Worm (Caenorhabditis elegans) whole organism, early embryonic: ENCODE data around the gene mrps-18B.

Source experiments
- B0310.2 ChIP-seq: sonication (generic microtip); optimal IDR thresholded peaks from 2 replicates; lab custom pipeline; 2016; ENCODE audit warnings: mild to moderate bottlenecking, missing genetic modification characterization, missing compliant biosample characterization
- F13C5.2 ChIP-seq: sonication (generic microtip); optimal IDR thresholded peaks from 2 replicates; lab custom pipeline; 2017; ENCODE audit warnings: mild to moderate bottlenecking, missing genetic modification characterization, inconsistent platforms, missing compliant biosample characterization
- aly-1 ChIP-seq: sonication (generic microtip); optimal IDR thresholded peaks from 2 replicates; lab custom pipeline; 2016; ENCODE audit warnings: missing genetic modification characterization, missing compliant biosample characterization
- ama-1 ChIP-seq: fragments of 150-350 bp; optimal IDR thresholded peaks from 2 replicates; lab custom pipeline; 2014
- ceh-13 ChIP-seq: fragments of 200-800 bp; sonication (Bioruptor generic); optimal IDR thresholded peaks from 2 replicates; lab custom pipeline; 2018; ENCODE audit warnings: mild to moderate bottlenecking, missing genetic modification characterization, missing compliant biosample characterization
- ceh-36 ChIP-seq: sonication (generic microtip); optimal IDR thresholded peaks from 2 replicates; lab custom pipeline; 2016; ENCODE audit warnings: missing genetic modification characterization, inconsistent platforms, missing compliant biosample characterization
- ets-7 ChIP-seq: sonication (generic microtip); optimal IDR thresholded peaks from 2 replicates; lab custom pipeline; 2016; ENCODE audit warnings: missing genotype, missing genetic modification characterization, missing compliant biosample characterization
- flt-1 ChIP-seq: fragments of 200-800 bp; sonication (Bioruptor generic); IDR thresholded peaks from 2 replicates; pipeline ENCODE4 v1.3.6; 2022; ENCODE audit warnings: missing genetic modification characterization, missing compliant biosample characterization
- hmbx-1 ChIP-seq: sonication (generic microtip); optimal IDR thresholded peaks from 2 replicates; lab custom pipeline; 2016; ENCODE audit warnings: mild to moderate bottlenecking, missing genetic modification characterization, missing compliant biosample characterization
- hmg-4 ChIP-seq: fragments of 200-800 bp; sonication (Bioruptor generic); optimal IDR thresholded peaks from 2 replicates; lab custom pipeline; 2018; ENCODE audit warnings: mild to moderate bottlenecking, missing genetic modification characterization, missing compliant biosample characterization
- hnd-1 ChIP-seq: sonication (generic microtip); optimal IDR thresholded peaks from 2 replicates; lab custom pipeline; 2016; ENCODE audit warnings: missing genetic modification characterization, missing compliant biosample characterization
- pes-1 ChIP-seq: fragments of 200-800 bp; sonication (Bioruptor generic); IDR thresholded peaks from 2 replicates; pipeline ENCODE4 v1.3.6; 2022; ENCODE audit warnings: missing genetic modification reagents, missing genetic modification characterization, missing compliant biosample characterization
- scrt-1 ChIP-seq: fragments of 200-800 bp; sonication (Bioruptor generic); IDR thresholded peaks from 2 replicates; pipeline ENCODE4 v1.3.6; 2022; ENCODE audit warnings: missing genetic modification characterization, missing compliant biosample characterization
- sea-1 ChIP-seq: fragments of 200-800 bp; sonication (Bioruptor generic); conservative IDR thresholded peaks from 2 replicates; pipeline ENCODE4 v1.3.6; 2022; ENCODE audit warnings: missing genetic modification characterization, missing compliant biosample characterization
- tbx-11 ChIP-seq: fragments of 200-800 bp; sonication (Bioruptor generic); IDR thresholded peaks from 2 replicates; pipeline ENCODE4 v1.3.6; 2022; ENCODE audit warnings: missing genetic modification characterization, missing compliant biosample characterization
- tbx-37 ChIP-seq: fragments of 200-800 bp; sonication (Bioruptor generic); conservative IDR thresholded peaks from 2 replicates; pipeline ENCODE4 v1.3.6; 2022; ENCODE audit warnings: missing genetic modification reagents, missing genetic modification characterization, missing compliant biosample characterization
- tra-4 ChIP-seq: sonication (generic microtip); optimal IDR thresholded peaks from 2 replicates; lab custom pipeline; 2017; ENCODE audit warnings: missing genetic modification characterization, missing compliant biosample characterization

mrps-18B gene

ce11 chrII:8525133-8525736, at the start of gene mrps-18B, which contains the start of gene prp-9:
TSS of gene mrps-18B (plus strand) at chrII:8525681.
TSS of gene prp-9 (minus strand) at chrII:8525396.
- TF ChIP-seq tra-4 (no peak), F13C5.2 (no peak), tbx-37 (GFP tag; lab: Robert Waterston, UW) (no peak), tbx-11 (GFP tag; lab: Robert Waterston, UW) (no peak), B0310.2 (tag; lab: Kevin White, UChicago) (no peak), pes-1 (no peak), ceh-36 (tag; lab: Kevin White, UChicago) (no peak), hnd-1 (no peak), sea-1 (no peak), ets-7 (tag; lab: Kevin White, UChicago) (no peak), flt-1 (GFP tag; lab: Robert Waterston, UW) (no peak), ceh-13 (GFP tag; lab: Kevin White, UChicago) (no peak), hmg-4 (GFP tag; lab: Kevin White, UChicago) (no peak)

- no peak for TF ChIP-seq tbx-11 (GFP tag; lab: Robert Waterston, UW)
- TF ChIP-seq tra-4: no peak
- no peak for TF ChIP-seq flt-1 (GFP tag; lab: Robert Waterston, UW)
- no peak for TF ChIP-seq ama-1
- TF ChIP-seq pes-1: no peak
Observed at ce11 chrII:8479337-8479736, 46.1 kb upstream of the mrps-18B start.

- TF ChIP-seq pes-1: no peak
- no peak for TF ChIP-seq tra-4
- TF ChIP-seq B0310.2 (tag; lab: Kevin White, UChicago): no peak
- no peak for TF ChIP-seq hnd-1
- no peak for TF ChIP-seq sea-1
- TF ChIP-seq ets-7 (tag; lab: Kevin White, UChicago): no peak
- TF ChIP-seq flt-1 (GFP tag; lab: Robert Waterston, UW): no peak
- TF ChIP-seq scrt-1: no peak
- no peak for TF ChIP-seq aly-1 (tag; lab: Kevin White, UChicago)
- TF ChIP-seq tbx-11 (GFP tag; lab: Robert Waterston, UW): no peak
Observed at ce11 chrII:8480166-8480565, 45.3 kb upstream of the mrps-18B start, which contains the start of gene lact-4. TSS of gene lact-4 (minus strand) at chrII:8480478.

ce11 chrII:8481033-8481708, 44.3 kb upstream of the mrps-18B start:
- no peak for TF ChIP-seq ceh-13 (GFP tag; lab: Kevin White, UChicago)
- no peak for TF ChIP-seq hmbx-1 (tag; lab: Kevin White, UChicago)
- no peak for TF ChIP-seq hmg-4 (GFP tag; lab: Kevin White, UChicago)

- TF ChIP-seq scrt-1: no peak
- TF ChIP-seq tbx-11 (GFP tag; lab: Robert Waterston, UW): no peak
- no peak for TF ChIP-seq pes-1
Observed at ce11 chrII:8481731-8482253, 43.7 kb upstream of the mrps-18B start, which contains the start of gene M05D6.5. TSS of gene M05D6.5 (minus strand) at chrII:8482203.

- TF ChIP-seq scrt-1: no peak
- no peak for TF ChIP-seq sea-1
- TF ChIP-seq aly-1 (tag; lab: Kevin White, UChicago): no peak
- TF ChIP-seq pes-1: no peak
- TF ChIP-seq flt-1 (GFP tag; lab: Robert Waterston, UW): no peak
- TF ChIP-seq ets-7 (tag; lab: Kevin White, UChicago): no peak
- no peak for TF ChIP-seq tbx-11 (GFP tag; lab: Robert Waterston, UW)
- no peak for TF ChIP-seq hmg-4 (GFP tag; lab: Kevin White, UChicago)
- TF ChIP-seq ama-1: no peak
- no peak for TF ChIP-seq F13C5.2
- TF ChIP-seq ceh-36 (tag; lab: Kevin White, UChicago): no peak
- no peak for TF ChIP-seq tra-4
- TF ChIP-seq ceh-13 (GFP tag; lab: Kevin White, UChicago): no peak
- TF ChIP-seq hnd-1: no peak
- TF ChIP-seq tbx-37 (GFP tag; lab: Robert Waterston, UW): no peak
- no peak for TF ChIP-seq hmbx-1 (tag; lab: Kevin White, UChicago)
- TF ChIP-seq B0310.2 (tag; lab: Kevin White, UChicago): no peak
Observed at ce11 chrII:8483124-8483792, 42.2 kb upstream of the mrps-18B start.

ce11 chrII:8483793-8484186, 41.7 kb upstream of the mrps-18B start, which contains the start of gene taap-1:
TSS of gene taap-1 (minus strand) at chrII:8483871.
- no peak for TF ChIP-seq aly-1 (tag; lab: Kevin White, UChicago)
- no peak for TF ChIP-seq B0310.2 (tag; lab: Kevin White, UChicago)
- TF ChIP-seq ceh-36 (tag; lab: Kevin White, UChicago): no peak
- TF ChIP-seq flt-1 (GFP tag; lab: Robert Waterston, UW): no peak
- TF ChIP-seq scrt-1: no peak
- TF ChIP-seq ama-1: no peak
- no peak for TF ChIP-seq tbx-37 (GFP tag; lab: Robert Waterston, UW)

- TF ChIP-seq tbx-11 (GFP tag; lab: Robert Waterston, UW) (no peak), aly-1 (tag; lab: Kevin White, UChicago) (no peak), ets-7 (tag; lab: Kevin White, UChicago) (no peak), B0310.2 (tag; lab: Kevin White, UChicago) (no peak), ceh-36 (tag; lab: Kevin White, UChicago) (no peak), ceh-13 (GFP tag; lab: Kevin White, UChicago) (no peak), pes-1 (no peak), hnd-1 (no peak), hmg-4 (GFP tag; lab: Kevin White, UChicago) (no peak), scrt-1 (no peak), tra-4 (no peak), tbx-37 (GFP tag; lab: Robert Waterston, UW) (no peak), flt-1 (GFP tag; lab: Robert Waterston, UW) (no peak)
Observed at ce11 chrII:8484546-8484945, 40.9 kb upstream of the mrps-18B start.
